Worm (Caenorhabditis elegans) whole organism, young adult: ENCODE results near the gene sqv-1.

Experiments used
- B0035.1 ChIP-seq: sonication (generic microtip); optimal IDR thresholded peaks from 2 replicates; lab custom pipeline; 2016; ENCODE audit warnings: missing genetic modification characterization, mild to moderate bottlenecking, missing compliant biosample characterization, missing genotype, missing genetic modification reagents
- B0336.3 ChIP-seq: fragments of 200-800 bp; sonication (Bioruptor generic); IDR thresholded peaks from 2 replicates; pipeline ENCODE4 v1.3.6; 2022; ENCODE audit warnings: missing genetic modification characterization, missing compliant biosample characterization
- C06A6.2 ChIP-seq: fragments of 200-800 bp; sonication (Bioruptor generic); conservative IDR thresholded peaks from 2 replicates; pipeline ENCODE4 v1.3.6; 2022; ENCODE audit warnings: missing genetic modification characterization, missing compliant biosample characterization
- D2030.7 ChIP-seq: fragments of 200-800 bp; sonication (Bioruptor generic); IDR thresholded peaks from 2 replicates; pipeline ENCODE4 v1.3.6; 2022; ENCODE audit warnings: missing genetic modification reagents, missing genetic modification characterization, missing compliant biosample characterization
- F23B12.7 ChIP-seq: sonication (generic microtip); optimal IDR thresholded peaks from 2 replicates; lab custom pipeline; 2017; ENCODE audit warnings: missing genetic modification characterization, mild to moderate bottlenecking, missing compliant biosample characterization, antibody characterized with exemption, moderate library complexity; ENCODE audit not compliant: insufficient read depth
- F37B4.10 ChIP-seq: fragments of 200-800 bp; sonication (Bioruptor generic); IDR thresholded peaks from 2 replicates; pipeline ENCODE4 v1.3.6; 2022; ENCODE audit warnings: missing genetic modification characterization, missing compliant biosample characterization
- F57A8.1 ChIP-seq: fragments of 200-800 bp; sonication (Bioruptor generic); optimal IDR thresholded peaks from 2 replicates; lab custom pipeline; 2018; ENCODE audit warnings: mild to moderate bottlenecking, missing genetic modification characterization, moderate library complexity, missing compliant biosample characterization
- T07F8.4 ChIP-seq: sonication (generic microtip); optimal IDR thresholded peaks from 2 replicates; lab custom pipeline; 2016; ENCODE audit warnings: mild to moderate bottlenecking, missing genetic modification characterization, moderate library complexity, missing compliant biosample characterization
- T26A5.8 ChIP-seq: sonication (generic microtip); optimal IDR thresholded peaks from 2 replicates; lab custom pipeline; 2016; ENCODE audit warnings: missing genetic modification characterization, missing compliant biosample characterization
- attf-5 ChIP-seq: fragments of 200-800 bp; sonication (Bioruptor generic); optimal IDR thresholded peaks from 2 replicates; lab custom pipeline; 2018; ENCODE audit warnings: mild to moderate bottlenecking, missing genetic modification characterization, missing compliant biosample characterization
- ceh-27 ChIP-seq: fragments of 200-800 bp; sonication (Bioruptor generic); optimal IDR thresholded peaks from 2 replicates; lab custom pipeline; 2018; ENCODE audit warnings: mild to moderate bottlenecking, missing genetic modification characterization, moderate library complexity, missing compliant biosample characterization
- ceh-58 ChIP-seq: fragments of 200-800 bp; sonication (Bioruptor generic); IDR thresholded peaks from 2 replicates; pipeline ENCODE4 v1.3.6; 2022; ENCODE audit warnings: missing genetic modification characterization, missing compliant biosample characterization
- ceh-91 ChIP-seq: fragments of 200-800 bp; sonication (Bioruptor generic); IDR thresholded peaks from 2 replicates; pipeline ENCODE4 v1.3.6; 2022; ENCODE audit warnings: missing genetic modification reagents, missing genetic modification characterization, missing compliant biosample characterization
- die-1 ChIP-seq: sonication (generic microtip); optimal IDR thresholded peaks from 2 replicates; lab custom pipeline; 2016; ENCODE audit warnings: missing genotype, mild to moderate bottlenecking, missing genetic modification characterization, missing compliant biosample characterization
- dpl-1 ChIP-seq: fragments of 150-350 bp; optimal IDR thresholded peaks from 2 replicates; lab custom pipeline; 2014; ENCODE audit warnings: missing biosample characterization, missing genetic modification reagents, missing genetic modification characterization
- egl-44 ChIP-seq: fragments of 200-800 bp; sonication (Bioruptor generic); IDR thresholded peaks from 2 replicates; pipeline ENCODE4 v1.3.6; 2022; ENCODE audit warnings: missing genetic modification reagents, missing genetic modification characterization, missing compliant biosample characterization
- him-1 ChIP-seq: sonication (generic microtip); optimal IDR thresholded peaks from 2 replicates; lab custom pipeline; 2016; ENCODE audit warnings: missing genotype, missing genetic modification reagents, missing genetic modification characterization, missing compliant biosample characterization
- hlh-12 ChIP-seq: sonication (generic microtip); optimal IDR thresholded peaks from 2 replicates; lab custom pipeline; 2016; ENCODE audit warnings: missing genetic modification characterization, missing compliant biosample characterization
- hmg-20 ChIP-seq: fragments of 200-800 bp; sonication (Bioruptor generic); IDR thresholded peaks from 2 replicates; pipeline ENCODE4 v1.3.6; 2022; ENCODE audit warnings: missing genetic modification reagents, missing genetic modification characterization, missing compliant biosample characterization
- lag-1 ChIP-seq: fragments of 200-800 bp; sonication (Bioruptor generic); IDR thresholded peaks from 2 replicates; pipeline ENCODE4 v1.3.6; 2022; ENCODE audit warnings: missing genetic modification reagents, missing genetic modification characterization, missing compliant biosample characterization
- lin-54 ChIP-seq: fragments of 200-800 bp; sonication (Bioruptor generic); optimal IDR thresholded peaks from 2 replicates; lab custom pipeline; 2018; ENCODE audit warnings: mild to moderate bottlenecking, missing genetic modification characterization, missing compliant biosample characterization
- lir-1 ChIP-seq: fragments of 200-800 bp; sonication (Bioruptor generic); conservative IDR thresholded peaks from 2 replicates; pipeline ENCODE4 v1.3.6; 2022; ENCODE audit warnings: missing genetic modification reagents, missing genetic modification characterization, missing compliant biosample characterization
- madf-10 ChIP-seq: sonication (generic microtip); optimal IDR thresholded peaks from 2 replicates; lab custom pipeline; 2016; ENCODE audit warnings: mild to moderate bottlenecking, missing genetic modification characterization, missing compliant biosample characterization
- madf-6 ChIP-seq: fragments of 200-800 bp; sonication (Bioruptor generic); IDR thresholded peaks from 2 replicates; pipeline ENCODE4 v1.3.6; 2022; ENCODE audit warnings: missing genetic modification reagents, missing genetic modification characterization, missing compliant biosample characterization
- mel-28 ChIP-seq: sonication (generic microtip); optimal IDR thresholded peaks from 2 replicates; lab custom pipeline; 2016; ENCODE audit warnings: borderline replicate concordance, mild to moderate bottlenecking, missing genetic modification characterization, missing compliant biosample characterization
- mes-4 ChIP-seq: sonication (generic microtip); optimal IDR thresholded peaks from 2 replicates; lab custom pipeline; 2016; ENCODE audit warnings: missing genotype, missing genetic modification characterization, missing compliant biosample characterization
- nhr-120 ChIP-seq: fragments of 200-800 bp; sonication (Bioruptor generic); IDR thresholded peaks from 2 replicates; pipeline ENCODE4 v1.3.6; 2022; ENCODE audit warnings: missing genetic modification characterization, missing compliant biosample characterization
- nhr-80 ChIP-seq: sonication (generic microtip); optimal IDR thresholded peaks from 2 replicates; lab custom pipeline; 2016; ENCODE audit warnings: missing genetic modification characterization, missing compliant biosample characterization
- pha-4 ChIP-seq: fragments of 150-350 bp; sonication (generic microtip); optimal IDR thresholded peaks from 2 replicates; lab custom pipeline; 2014; ENCODE audit warnings: missing biosample characterization, missing genetic modification reagents, missing genetic modification characterization
- rcor-1 ChIP-seq: fragments of 200-800 bp; sonication (Bioruptor generic); IDR thresholded peaks from 2 replicates; pipeline ENCODE4 v1.3.6; 2022; ENCODE audit warnings: missing genetic modification reagents, missing genetic modification characterization, missing compliant biosample characterization
- rec-8 ChIP-seq, 2 experiments: sonication (generic microtip); optimal IDR thresholded peaks; 2 replicates each; lab custom pipeline; 2016; ENCODE audit warnings: mild to moderate bottlenecking in 2 of 2, missing genetic modification characterization in 2 of 2, missing genetic modification reagents in 2 of 2, missing genotype in 2 of 2, missing biosample characterization in 1 of 2, missing compliant biosample characterization in 1 of 2, moderate library complexity in 1 of 2
- sea-2 ChIP-seq: fragments of 200-800 bp; sonication (Bioruptor generic); IDR thresholded peaks from 2 replicates; pipeline ENCODE4 v1.3.6; 2022; ENCODE audit warnings: missing genetic modification characterization, missing compliant biosample characterization
- snpc-1.1 ChIP-seq: sonication (generic microtip); optimal IDR thresholded peaks from 2 replicates; lab custom pipeline; 2017; ENCODE audit warnings: missing genetic modification characterization, mild to moderate bottlenecking, missing compliant biosample characterization, antibody characterized with exemption, moderate library complexity, missing genotype, missing genetic modification reagents; ENCODE audit not compliant: insufficient read depth
- snpc-1.3 ChIP-seq: sonication (generic microtip); optimal IDR thresholded peaks from 2 replicates; lab custom pipeline; 2017; ENCODE audit warnings: missing genetic modification characterization, mild to moderate bottlenecking, missing compliant biosample characterization, antibody characterized with exemption, moderate library complexity, missing genotype, missing genetic modification reagents; ENCODE audit not compliant: insufficient read depth
- snpc-3.4 ChIP-seq: sonication (generic microtip); optimal IDR thresholded peaks from 2 replicates; lab custom pipeline; 2017; ENCODE audit warnings: missing genetic modification characterization, mild to moderate bottlenecking, missing compliant biosample characterization, antibody characterized with exemption, moderate library complexity, missing genotype, missing genetic modification reagents
- snpc-4 ChIP-seq, 5 experiments: fragments of 150-350 bp in 1 of 5; sonication (generic microtip) in 4 of 5; optimal IDR thresholded peaks; 2 replicates each; lab custom pipeline; 2014 to 2018; ENCODE audit warnings: missing genetic modification characterization in 5 of 5, missing biosample characterization in 3 of 5, antibody characterized with exemption in 2 of 5, mild to moderate bottlenecking in 2 of 5, missing compliant biosample characterization in 2 of 5, missing genotype in 2 of 5, moderate library complexity in 2 of 5, missing genetic modification reagents in 1 of 5
- tbp1 ChIP-seq: fragments of 200-800 bp; sonication (Bioruptor generic); optimal IDR thresholded peaks from 2 replicates; lab custom pipeline; 2018; ENCODE audit warnings: mild to moderate bottlenecking, missing genetic modification characterization, missing compliant biosample characterization
- ztf-25 ChIP-seq: fragments of 200-800 bp; sonication (Bioruptor generic); IDR thresholded peaks from 2 replicates; pipeline ENCODE4 v1.3.6; 2022; ENCODE audit warnings: missing genetic modification reagents, missing genetic modification characterization, missing compliant biosample characterization
- ztf-26 ChIP-seq: sonication (generic microtip); optimal IDR thresholded peaks from 2 replicates; lab custom pipeline; 2017; ENCODE audit warnings: missing genetic modification characterization, missing compliant biosample characterization
- ztf-6 ChIP-seq: fragments of 200-800 bp; sonication (Bioruptor generic); IDR thresholded peaks from 2 replicates; pipeline ENCODE4 v1.3.6; 2022; ENCODE audit warnings: missing genetic modification reagents, missing genetic modification characterization, missing compliant biosample characterization

Gene sqv-1

DNA sequence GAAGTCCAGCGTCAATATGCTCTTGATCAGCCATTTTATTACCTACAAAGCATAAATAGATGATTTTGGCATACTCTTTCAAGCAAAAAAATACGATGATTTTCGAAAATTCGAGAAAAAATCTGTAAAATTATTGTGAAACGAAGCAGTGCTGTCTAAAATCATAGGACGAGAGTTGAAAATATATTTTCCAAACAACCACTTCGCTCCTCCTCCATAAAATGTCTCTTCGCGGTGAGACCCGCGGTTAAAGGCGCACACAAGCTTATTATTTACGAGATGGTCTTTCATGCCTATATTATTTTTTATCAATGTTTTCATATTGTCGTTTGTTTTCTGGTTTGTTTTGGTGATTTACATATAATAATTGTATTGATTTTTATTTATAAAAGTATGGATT lies 18.4 kb downstream of the sqv-1 start, which contains the start of gene nap-1 (continued):
- TF ChIP-seq mes-4: no peak
- no peak for TF ChIP-seq ztf-6 (GFP tag; lab: Robert Waterston, UW)
- no peak for TF ChIP-seq hmg-20 (GFP tag; lab: Robert Waterston, UW)
- TF ChIP-seq lin-54 (GFP tag; lab: Kevin White, UChicago): peak; percentile 26
- TF ChIP-seq rcor-1: peak; percentile 51; the same call in 1 of the 2 replicates
- no peak for TF ChIP-seq snpc-1.1 (tag; lab: Kevin White, UChicago)
- no peak for TF ChIP-seq lir-1 (GFP tag; lab: Robert Waterston, UW)
- TF ChIP-seq mel-28 (tag; lab: Kevin White, UChicago): no peak
- TF ChIP-seq madf-6: peak; percentile 50; the same call in 1 of the 2 replicates
- no peak for TF ChIP-seq B0336.3
- no peak for TF ChIP-seq B0035.1
- peak; percentile 6 for TF ChIP-seq snpc-1.3 (tag; lab: Kevin White, UChicago)
- TF ChIP-seq ztf-26: no peak
- no peak for TF ChIP-seq F57A8.1
- TF ChIP-seq D2030.7 (GFP tag; lab: Robert Waterston, UW): no peak
- no peak for TF ChIP-seq T07F8.4 (tag; lab: Kevin White, UChicago)
- peak; percentile 40 for TF ChIP-seq F23B12.7 (tag; lab: Kevin White, UChicago)
- no peak for TF ChIP-seq pha-4 (tag; lab: Kevin White, UChicago)
- no peak for TF ChIP-seq die-1 (tag; lab: Kevin White, UChicago)
- TF ChIP-seq attf-5 (GFP tag; lab: Kevin White, UChicago): peak; percentile 75
- TF ChIP-seq snpc-3.4: no peak
- TF ChIP-seq nhr-80 (tag; lab: Kevin White, UChicago): peak; percentile 58
- no peak for TF ChIP-seq T26A5.8 (tag; lab: Kevin White, UChicago)
- TF ChIP-seq hlh-12 (tag; lab: Kevin White, UChicago): no peak
- TF ChIP-seq rec-8 (tag; optimal IDR thresholded peaks at IDR 0.05; lab: Kevin White, UChicago): no peak
- no peak for TF ChIP-seq ceh-58 (GFP tag; lab: Robert Waterston, UW)
- TF ChIP-seq him-1 (tag; lab: Kevin White, UChicago): no peak
- no peak for TF ChIP-seq sea-2 (GFP tag; lab: Robert Waterston, UW)
- TF ChIP-seq ceh-27 (GFP tag; lab: Kevin White, UChicago): peak; percentile 55
- TF ChIP-seq egl-44 (GFP tag; lab: Robert Waterston, UW): no peak
- TF ChIP-seq nhr-120 (GFP tag; lab: Robert Waterston, UW): no peak
- TF ChIP-seq dpl-1 (GFP tag; lab: Kevin White, UChicago): peak; percentile 6
- no peak for TF ChIP-seq F37B4.10 (GFP tag; lab: Robert Waterston, UW)
- TF ChIP-seq lag-1 (GFP tag; lab: Robert Waterston, UW): no peak
- no peak for TF ChIP-seq ceh-91 (GFP tag; lab: Robert Waterston, UW)
- TF ChIP-seq C06A6.2: no peak
- no peak for TF ChIP-seq madf-10
- no peak for TF ChIP-seq ztf-25 (GFP tag; lab: Robert Waterston, UW)
- peak; percentile 55 for TF ChIP-seq tbp1 (GFP tag; lab: Kevin White, UChicago)
- no peak for TF ChIP-seq snpc-4 (GFP tag; optimal IDR thresholded peaks at IDR 0.05; lab: Kevin White, UChicago)
- TF ChIP-seq snpc-4 (tag; optimal IDR thresholded peaks at IDR 0.05; lab: Kevin White, UChicago): peak in 2 of 4 experiments; percentile 53 to 80
